Fruit fly (Drosophila melanogaster) whole organism, embryonic: ENCODE measurements around the gene CG31313.

Source experiments
- B-H1 ChIP-seq: fragments of 200-800 bp; sonication (Bioruptor generic); IDR thresholded peaks from 3 replicates; pipeline ENCODE4 v1.3.6; 2022; ENCODE audit warnings: missing biosample characterization, missing genetic modification characterization
- CG10274 ChIP-seq: fragments of 200-800 bp; sonication (Bioruptor generic); optimal IDR thresholded peaks from 3 replicates; lab custom pipeline; 2017; ENCODE audit warnings: missing biosample characterization, mild to moderate bottlenecking, missing genetic modification characterization
- CG10979 ChIP-seq: fragments of 200-800 bp; sonication (Bioruptor generic); optimal IDR thresholded peaks from 2 replicates; lab custom pipeline; 2018; ENCODE audit warnings: missing biosample characterization, mild to moderate bottlenecking, missing genetic modification characterization, moderate library complexity
- CG11504 ChIP-seq: fragments of 200-800 bp; sonication (Bioruptor generic); optimal IDR thresholded peaks from 3 replicates; lab custom pipeline; 2019; ENCODE audit warnings: missing biosample characterization, mild to moderate bottlenecking, missing genetic modification characterization, moderate library complexity
- CG11696 ChIP-seq: fragments of 200-800 bp; sonication (Bioruptor generic); IDR thresholded peaks from 2 replicates; pipeline ENCODE4 v1.3.6; 2022; ENCODE audit warnings: missing biosample characterization, missing genetic modification characterization
- CG12299 ChIP-seq: fragments of 200-800 bp; sonication (Bioruptor generic); optimal IDR thresholded peaks from 2 replicates; lab custom pipeline; 2018; ENCODE audit warnings: missing biosample characterization, mild to moderate bottlenecking, missing genetic modification characterization
- CG12391 ChIP-seq: fragments of 200-800 bp; sonication (Bioruptor generic); optimal IDR thresholded peaks from 3 replicates; lab custom pipeline; 2018; ENCODE audit warnings: missing biosample characterization, mild to moderate bottlenecking, missing genetic modification characterization, moderate library complexity
- CG13287 ChIP-seq: fragments of 200-800 bp; sonication (Bioruptor generic); IDR thresholded peaks from 2 replicates; pipeline ENCODE4 v1.3.6; 2022; ENCODE audit warnings: missing biosample characterization, missing genetic modification characterization; ENCODE audit not compliant: partially characterized antibody
- CG15479 ChIP-seq: fragments of 200-800 bp; sonication (Bioruptor generic); optimal IDR thresholded peaks from 3 replicates; lab custom pipeline; 2019; ENCODE audit warnings: missing biosample characterization, mild to moderate bottlenecking, missing genetic modification characterization, moderate library complexity
- CG15696 ChIP-seq: fragments of 200-800 bp; sonication (Bioruptor generic); optimal IDR thresholded peaks from 2 replicates; lab custom pipeline; 2019; ENCODE audit warnings: missing biosample characterization, mild to moderate bottlenecking, missing genetic modification characterization, moderate library complexity
- CG17361 ChIP-seq: fragments of 200-800 bp; sonication (Bioruptor generic); IDR thresholded peaks from 3 replicates; pipeline ENCODE4 v1.3.6; 2022; ENCODE audit warnings: missing biosample characterization, missing genetic modification characterization
- CG17829 ChIP-seq: fragments of 200-800 bp; optimal IDR thresholded peaks from 2 replicates; lab custom pipeline; 2019; ENCODE audit warnings: missing biosample characterization, mild to moderate bottlenecking, missing genetic modification characterization, moderate library complexity
- CG18262 ChIP-seq: fragments of 200-800 bp; optimal IDR thresholded peaks from 3 replicates; lab custom pipeline; 2019; ENCODE audit warnings: missing biosample characterization, mild to moderate bottlenecking, missing genetic modification characterization, moderate library complexity
- CG2712 ChIP-seq: fragments of 200-800 bp; optimal IDR thresholded peaks from 3 replicates; lab custom pipeline; 2019; ENCODE audit warnings: missing biosample characterization, mild to moderate bottlenecking, missing genetic modification characterization, moderate library complexity
- CG30403 ChIP-seq: fragments of 200-800 bp; sonication (Bioruptor generic); optimal IDR thresholded peaks from 3 replicates; lab custom pipeline; 2016; ENCODE audit warnings: missing biosample characterization, missing genetic modification characterization
- CG3163 ChIP-seq: fragments of 200-800 bp; sonication (Bioruptor generic); optimal IDR thresholded peaks from 3 replicates; lab custom pipeline; 2016; ENCODE audit warnings: missing biosample characterization, missing genetic modification characterization
- CG4404 ChIP-seq: fragments of 200-800 bp; sonication (Bioruptor generic); IDR thresholded peaks from 2 replicates; pipeline ENCODE4 v1.3.6; 2022; ENCODE audit warnings: missing biosample characterization, missing genetic modification characterization
- CG7839 ChIP-seq: fragments of 200-800 bp; sonication (Bioruptor generic); optimal IDR thresholded peaks from 3 replicates; lab custom pipeline; 2018; ENCODE audit warnings: missing biosample characterization, mild to moderate bottlenecking, missing genetic modification characterization, moderate library complexity
- CG8281 ChIP-seq: fragments of 200-800 bp; sonication (Bioruptor generic); optimal IDR thresholded peaks from 2 replicates; lab custom pipeline; 2018; ENCODE audit warnings: missing biosample characterization, mild to moderate bottlenecking, missing genetic modification characterization, moderate library complexity
- CG8765 ChIP-seq: fragments of 200-800 bp; sonication (Bioruptor generic); IDR thresholded peaks from 2 replicates; pipeline ENCODE4 v1.3.6; 2022; ENCODE audit warnings: missing biosample characterization, missing genetic modification characterization
- CG8924 ChIP-seq: fragments of 200-800 bp; optimal IDR thresholded peaks from 3 replicates; lab custom pipeline; 2019; ENCODE audit warnings: missing biosample characterization, mild to moderate bottlenecking, missing genetic modification characterization, moderate library complexity
- CG9727 ChIP-seq: fragments of 200-800 bp; sonication (Bioruptor generic); optimal IDR thresholded peaks from 3 replicates; lab custom pipeline; 2017; ENCODE audit warnings: missing biosample characterization, mild to moderate bottlenecking, missing genetic modification characterization
- CG9932 ChIP-seq: fragments of 200-800 bp; sonication (Bioruptor generic); IDR thresholded peaks from 2 replicates; pipeline ENCODE4 v1.3.6; 2022; ENCODE audit warnings: missing biosample characterization, missing genetic modification characterization
- NfI ChIP-seq: fragments of 200-800 bp; sonication (Bioruptor generic); optimal IDR thresholded peaks from 3 replicates; lab custom pipeline; 2018; ENCODE audit warnings: missing biosample characterization, mild to moderate bottlenecking, missing genetic modification characterization, moderate library complexity
- Oli ChIP-seq: fragments of 200-800 bp; sonication (Bioruptor generic); optimal IDR thresholded peaks from 2 replicates; lab custom pipeline; 2018; ENCODE audit warnings: missing biosample characterization, mild to moderate bottlenecking, missing genetic modification characterization, moderate library complexity
- Opbp ChIP-seq: fragments of 200-800 bp; sonication (Bioruptor generic); IDR thresholded peaks from 3 replicates; pipeline ENCODE4 v1.3.6; 2022; ENCODE audit warnings: missing biosample characterization, missing genetic modification characterization; ENCODE audit not compliant: partially characterized antibody
- Six4 ChIP-seq: fragments of 200-800 bp; sonication (Bioruptor generic); optimal IDR thresholded peaks from 2 replicates; lab custom pipeline; 2016; ENCODE audit warnings: missing biosample characterization, missing genetic modification characterization
- Sox100B ChIP-seq: fragments of 200-800 bp; sonication (Bioruptor generic); optimal IDR thresholded peaks from 3 replicates; lab custom pipeline; 2018; ENCODE audit warnings: missing biosample characterization, mild to moderate bottlenecking, missing genetic modification characterization
- TFAM ChIP-seq: fragments of 200-800 bp; sonication (Bioruptor generic); optimal IDR thresholded peaks from 2 replicates; lab custom pipeline; 2017; ENCODE audit warnings: missing biosample characterization, missing genetic modification characterization, inconsistent platforms
- Trl ChIP-seq, 3 experiments: fragments of >200 bp in 2 of 3; fragments of 200-800 bp in 1 of 3; sonication (Bioruptor generic) in 1 of 3; optimal IDR thresholded peaks; 2 replicates in 1 of 3; 3 replicates in 2 of 3; lab custom pipeline; 2016 to 2017; ENCODE audit warnings: missing biosample characterization in 1 of 3, missing genetic modification characterization in 1 of 3
- Xrp1 ChIP-seq: fragments of 200-800 bp; sonication (Bioruptor generic); IDR thresholded peaks from 2 replicates; pipeline ENCODE4 v1.3.6; 2022; ENCODE audit warnings: missing biosample characterization, missing genetic modification characterization
- bsh ChIP-seq, 2 experiments: fragments of 200-800 bp; sonication (Bioruptor generic); optimal IDR thresholded peaks; 2 replicates each; lab custom pipeline; 2017 to 2018; ENCODE audit warnings: mild to moderate bottlenecking in 2 of 2, missing biosample characterization in 2 of 2, missing genetic modification characterization in 2 of 2, moderate library complexity in 1 of 2
- dm ChIP-seq: fragments of 200-800 bp; sonication (Bioruptor generic); optimal IDR thresholded peaks from 3 replicates; lab custom pipeline; 2016; ENCODE audit warnings: missing biosample characterization, missing genetic modification characterization
- dmrt11E ChIP-seq: fragments of 200-800 bp; sonication (Bioruptor generic); optimal IDR thresholded peaks from 3 replicates; lab custom pipeline; 2018; ENCODE audit warnings: missing biosample characterization, mild to moderate bottlenecking, missing genetic modification characterization, moderate library complexity
- gem ChIP-seq: fragments of 200-800 bp; sonication (Bioruptor generic); optimal IDR thresholded peaks from 2 replicates; lab custom pipeline; 2019; ENCODE audit warnings: missing biosample characterization, mild to moderate bottlenecking, missing genetic modification characterization, moderate library complexity
- grn ChIP-seq: fragments of 200-800 bp; sonication (Bioruptor generic); optimal IDR thresholded peaks from 3 replicates; lab custom pipeline; 2017; ENCODE audit warnings: missing biosample characterization, missing genetic modification characterization
- lola ChIP-seq, 3 experiments: fragments of >200 bp in 2 of 3; fragments of 200-800 bp in 1 of 3; sonication (Bioruptor generic) in 1 of 3; optimal IDR thresholded peaks; 2 replicates each; lab custom pipeline; 2017 to 2019; ENCODE audit warnings: missing biosample characterization in 3 of 3, missing genetic modification characterization in 3 of 3, mild to moderate bottlenecking in 1 of 3, moderate library complexity in 1 of 3
- mirr ChIP-seq: fragments of 200-800 bp; sonication (Bioruptor generic); optimal IDR thresholded peaks from 3 replicates; lab custom pipeline; 2018; ENCODE audit warnings: missing biosample characterization, mild to moderate bottlenecking, missing genetic modification characterization
- nmo ChIP-seq: fragments of 200-800 bp; sonication (Bioruptor generic); optimal IDR thresholded peaks from 2 replicates; lab custom pipeline; 2018; ENCODE audit warnings: missing biosample characterization, mild to moderate bottlenecking, missing genetic modification characterization, moderate library complexity
- pzg ChIP-seq: fragments of 200-800 bp; sonication (Bioruptor generic); optimal IDR thresholded peaks from 3 replicates; lab custom pipeline; 2018; ENCODE audit warnings: missing biosample characterization, mild to moderate bottlenecking, missing genetic modification characterization, moderate library complexity
- sd ChIP-seq: fragments of 200-800 bp; sonication (Bioruptor generic); optimal IDR thresholded peaks from 3 replicates; lab custom pipeline; 2018; ENCODE audit warnings: missing biosample characterization, mild to moderate bottlenecking, missing genetic modification characterization, moderate library complexity
- sens ChIP-seq: fragments of 200-800 bp; sonication (Bioruptor generic); peaks from one replicate; lab custom pipeline; 2016; ENCODE audit warnings: missing biosample characterization, missing genetic modification characterization
- tio ChIP-seq: fragments of 200-800 bp; sonication (Bioruptor generic); optimal IDR thresholded peaks from 2 replicates; lab custom pipeline; 2017; ENCODE audit warnings: missing biosample characterization, missing genetic modification characterization, inconsistent platforms
- tna ChIP-seq: fragments of 200-800 bp; sonication (Bioruptor generic); IDR thresholded peaks from 2 replicates; pipeline ENCODE4 v1.3.6; 2022; ENCODE audit warnings: missing biosample characterization, missing genetic modification characterization; ENCODE audit not compliant: partially characterized antibody
- yki ChIP-seq: fragments of >200 bp; optimal IDR thresholded peaks from 3 replicates; lab custom pipeline; 2018
- zen ChIP-seq: fragments of 200-800 bp; sonication (Bioruptor generic); optimal IDR thresholded peaks from 3 replicates; lab custom pipeline; 2018; ENCODE audit warnings: missing biosample characterization, mild to moderate bottlenecking, missing genetic modification characterization, moderate library complexity
- zf30C ChIP-seq: fragments of 200-800 bp; sonication (Bioruptor generic); optimal IDR thresholded peaks from 3 replicates; lab custom pipeline; 2018; ENCODE audit warnings: missing biosample characterization, mild to moderate bottlenecking, missing genetic modification characterization

CG31313 gene

dm6 chr3R:14586480-14587443, 19.5 kb upstream of the CG31313 start (continued):
- TF ChIP-seq zen (tag; lab: Kevin White, UChicago) = peak; percentile 27
- TF ChIP-seq CG4404 (GFP tag; lab: Robert Waterston, UW) = peak; percentile 45
- no peak for TF ChIP-seq mirr (GFP tag; lab: Kevin White, UChicago)
- no peak for TF ChIP-seq B-H1 (GFP tag; lab: Robert Waterston, UW)
- peak; percentile 24 for TF ChIP-seq CG15479 (GFP tag; lab: Kevin White, UChicago)
- peak; percentile 39; the same call in 1 of the 2 replicates for TF ChIP-seq Xrp1 (GFP tag; lab: Robert Waterston, UW)
- TF ChIP-seq tio = peak; percentile 46
- 0 out of 2 replicates have a peak, but pooled peaks have one; percentile 9 for TF ChIP-seq CG8765 (GFP tag; lab: Robert Waterston, UW)
- TF ChIP-seq dmrt11E (tag; lab: Kevin White, UChicago) = peak; percentile 75
- TF ChIP-seq tna (GFP tag; lab: Robert Waterston, UW) = no peak
- no peak for TF ChIP-seq Opbp (GFP tag; lab: Robert Waterston, UW)
- TF ChIP-seq CG9727 (GFP tag; lab: Kevin White, UChicago) = peak; percentile 52
- TF ChIP-seq CG7839 (tag; lab: Kevin White, UChicago) = peak; percentile 19
- no peak for TF ChIP-seq CG11696
- no peak for TF ChIP-seq CG3163
- TF ChIP-seq CG15696 (tag; lab: Kevin White, UChicago) = peak; percentile 37
- TF ChIP-seq pzg (GFP tag; lab: Kevin White, UChicago) = no peak
- no peak for TF ChIP-seq CG10274
- no peak for TF ChIP-seq CG9932 (GFP tag; lab: Robert Waterston, UW)
- TF ChIP-seq CG8281 (tag; lab: Kevin White, UChicago) = no peak
- no peak for TF ChIP-seq CG13287 (GFP tag; lab: Robert Waterston, UW)
- TF ChIP-seq dm (GFP tag; lab: Kevin White, UChicago) = no peak
- peak; percentile 32 for TF ChIP-seq nmo
- TF ChIP-seq sd (tag; lab: Kevin White, UChicago) = no peak
- TF ChIP-seq Six4 (GFP tag; lab: Kevin White, UChicago) = no peak
- TF ChIP-seq CG12391 (tag; lab: Kevin White, UChicago) = peak; percentile 50
- peak; percentile 22 for TF ChIP-seq CG30403 (GFP tag; lab: Kevin White, UChicago)
- peak; percentile 65 for TF ChIP-seq zf30C (GFP tag; lab: Kevin White, UChicago)
- TF ChIP-seq CG12299 = no peak
- no peak for TF ChIP-seq grn (GFP tag; lab: Kevin White, UChicago)
- peak; percentile 58 for TF ChIP-seq CG18262
- TF ChIP-seq CG17829 (tag; lab: Kevin White, UChicago) = peak; percentile 33
- peak; percentile 5 for TF ChIP-seq CG10979
- peak in 1 of 2 experiments; percentile 8 for TF ChIP-seq bsh (GFP tag; optimal IDR thresholded peaks at IDR 0.05; lab: Kevin White, UChicago)
- peak; percentile 46; the same call in 2 of the 3 replicates for TF ChIP-seq CG17361 (GFP tag; lab: Robert Waterston, UW)
- peak in 1 of 3 experiments; percentile 71 for TF ChIP-seq lola (GFP tag; optimal IDR thresholded peaks at IDR 0.05; lab: Kevin White, UChicago)
- TF ChIP-seq TFAM (GFP tag; lab: Kevin White, UChicago) = no peak
- no peak for TF ChIP-seq yki (lab: Kevin White, UChicago)
- TF ChIP-seq gem (tag; lab: Kevin White, UChicago) = peak; percentile 58
- TF ChIP-seq Sox100B = no peak
- TF ChIP-seq CG2712 (tag; lab: Kevin White, UChicago) = peak; percentile 71
- TF ChIP-seq NfI (GFP tag; lab: Kevin White, UChicago) = no peak
- TF ChIP-seq Oli (tag; lab: Kevin White, UChicago) = peak; percentile 15
- peak; percentile 79 for TF ChIP-seq sens
- TF ChIP-seq CG11504 (tag; lab: Kevin White, UChicago) = no peak
- peak; percentile 26 for TF ChIP-seq CG8924 (tag; lab: Kevin White, UChicago)
- TF ChIP-seq Trl (optimal IDR thresholded peaks at IDR 0.05; lab: Kevin White, UChicago) = no peak
- TF ChIP-seq Trl (GFP tag; optimal IDR thresholded peaks at IDR 0.05; lab: Kevin White, UChicago) = no peak
